Fruit fly (Drosophila melanogaster) whole organism, prepupa: ENCODE measurements around the gene ppk14.
A peak's percentile ranks its signal among the peaks of the same experiment; 100 is the strongest.

Source experiments
- CG10631 ChIP-seq: fragments of 200-800 bp; sonication (Bioruptor generic); optimal IDR thresholded peaks from 2 replicates; lab custom pipeline; 2016; ENCODE audit warnings: missing biosample characterization, missing genetic modification characterization
- CG11294 ChIP-seq: fragments of 200-800 bp; sonication (Bioruptor generic); IDR thresholded peaks from 2 replicates; pipeline ENCODE4 v1.3.6; 2022; ENCODE audit warnings: missing biosample characterization, missing genetic modification characterization
- CG11762 ChIP-seq: fragments of 200-800 bp; sonication (Bioruptor generic); optimal IDR thresholded peaks from 3 replicates; lab custom pipeline; 2016; ENCODE audit warnings: missing biosample characterization, missing genetic modification characterization; ENCODE audit not compliant: insufficient read depth
- CG1621 ChIP-seq: fragments of 200-800 bp; sonication (Bioruptor generic); optimal IDR thresholded peaks from 3 replicates; lab custom pipeline; 2018; ENCODE audit warnings: missing biosample characterization, mild to moderate bottlenecking, missing genetic modification characterization
- CG16779 ChIP-seq: fragments of 200-800 bp; sonication (Bioruptor generic); optimal IDR thresholded peaks from 3 replicates; lab custom pipeline; 2017; ENCODE audit warnings: missing biosample characterization, mild to moderate bottlenecking, missing genetic modification characterization
- CG3032 ChIP-seq: fragments of 200-800 bp; optimal IDR thresholded peaks from 2 replicates; lab custom pipeline; 2019; ENCODE audit warnings: missing biosample characterization, mild to moderate bottlenecking, missing genetic modification characterization, moderate library complexity
- CG32006 ChIP-seq: fragments of 200-800 bp; sonication (Bioruptor generic); optimal IDR thresholded peaks from 3 replicates; lab custom pipeline; 2017; ENCODE audit warnings: missing biosample characterization, mild to moderate bottlenecking, missing genetic modification characterization
- CG3919 ChIP-seq: fragments of 200-800 bp; sonication (Bioruptor generic); optimal IDR thresholded peaks from 3 replicates; lab custom pipeline; 2016; ENCODE audit warnings: missing biosample characterization, missing genetic modification characterization
- CG4318 ChIP-seq: fragments of 200-800 bp; sonication (Bioruptor generic); optimal IDR thresholded peaks from 3 replicates; lab custom pipeline; 2017; ENCODE audit warnings: missing biosample characterization, mild to moderate bottlenecking, missing genetic modification characterization
- CG6163 ChIP-seq: fragments of 200-800 bp; sonication (Bioruptor generic); IDR thresholded peaks from 3 replicates; pipeline ENCODE4 v1.3.6; 2022; ENCODE audit warnings: missing biosample characterization, missing genetic modification characterization
- CG6276 ChIP-seq: fragments of 200-800 bp; sonication (Bioruptor generic); optimal IDR thresholded peaks from 2 replicates; lab custom pipeline; 2017; ENCODE audit warnings: missing biosample characterization, mild to moderate bottlenecking, missing genetic modification characterization
- CG6808 ChIP-seq: fragments of 200-800 bp; sonication (Bioruptor generic); optimal IDR thresholded peaks from 3 replicates; lab custom pipeline; 2017; ENCODE audit warnings: missing biosample characterization, missing genetic modification characterization, mild to moderate bottlenecking, moderate library complexity, missing genetic modification reagents
- CG7368 ChIP-seq: fragments of 200-800 bp; sonication (Bioruptor generic); optimal IDR thresholded peaks from 3 replicates; lab custom pipeline; 2016; ENCODE audit warnings: missing biosample characterization, missing genetic modification characterization
- CG8119 ChIP-seq: fragments of 200-800 bp; sonication (Bioruptor generic); IDR thresholded peaks from 3 replicates; pipeline ENCODE4 v1.3.6; 2022; ENCODE audit warnings: missing biosample characterization, missing genetic modification characterization
- Eip78C ChIP-seq: fragments of 200-800 bp; sonication (Bioruptor generic); peaks from one replicate; lab custom pipeline; 2016; ENCODE audit warnings: missing biosample characterization, missing genetic modification characterization
- Eip93F ChIP-seq: fragments of 200-800 bp; sonication (Bioruptor generic); optimal IDR thresholded peaks from 2 replicates; lab custom pipeline; 2016; ENCODE audit warnings: missing biosample characterization, mild to moderate bottlenecking, missing genetic modification characterization
- Ets96B ChIP-seq: fragments of 200-800 bp; optimal IDR thresholded peaks from 2 replicates; lab custom pipeline; 2019; ENCODE audit warnings: missing biosample characterization, mild to moderate bottlenecking, missing genetic modification characterization, moderate library complexity
- Hr38 ChIP-seq: sonication (Bioruptor generic); optimal IDR thresholded peaks from 2 replicates; lab custom pipeline; 2016; ENCODE audit warnings: missing biosample characterization, missing genetic modification characterization
- Hr4 ChIP-seq: fragments of 200-800 bp; sonication (Bioruptor generic); optimal IDR thresholded peaks from 3 replicates; lab custom pipeline; 2016; ENCODE audit warnings: missing biosample characterization, missing genetic modification characterization
- Lpt ChIP-seq: fragments of 200-800 bp; sonication (Bioruptor generic); optimal IDR thresholded peaks from 3 replicates; lab custom pipeline; 2016; ENCODE audit warnings: missing biosample characterization, missing genetic modification characterization
- Met ChIP-seq: fragments of 200-800 bp; sonication (Bioruptor generic); optimal IDR thresholded peaks from 3 replicates; lab custom pipeline; 2016; ENCODE audit warnings: missing biosample characterization, missing genetic modification characterization
- OdsH ChIP-seq: fragments of 200-800 bp; sonication (Bioruptor generic); optimal IDR thresholded peaks from 3 replicates; lab custom pipeline; 2016; ENCODE audit warnings: missing biosample characterization, missing genetic modification characterization
- Sox14 ChIP-seq: fragments of 200-800 bp; sonication (Bioruptor generic); optimal IDR thresholded peaks from 3 replicates; lab custom pipeline; 2016; ENCODE audit warnings: missing biosample characterization, missing genetic modification characterization
- Sox15 ChIP-seq: fragments of 200-800 bp; sonication (Bioruptor generic); optimal IDR thresholded peaks from 3 replicates; lab custom pipeline; 2016; ENCODE audit warnings: missing biosample characterization, missing genetic modification characterization
- achi ChIP-seq: fragments of 200-800 bp; sonication (Bioruptor generic); optimal IDR thresholded peaks from 3 replicates; lab custom pipeline; 2016; ENCODE audit warnings: missing biosample characterization, missing genetic modification characterization
- acj6 ChIP-seq: fragments of 200-800 bp; sonication (Bioruptor generic); optimal IDR thresholded peaks from 3 replicates; lab custom pipeline; 2016; ENCODE audit warnings: missing biosample characterization, missing genetic modification characterization
- eg ChIP-seq: fragments of 200-800 bp; sonication (Bioruptor generic); IDR thresholded peaks from 3 replicates; pipeline ENCODE4 v1.3.6; 2022; ENCODE audit warnings: missing biosample characterization, missing genetic modification characterization
- esn ChIP-seq: fragments of 200-800 bp; sonication (Bioruptor generic); optimal IDR thresholded peaks from 2 replicates; lab custom pipeline; 2016; ENCODE audit warnings: missing biosample characterization, mild to moderate bottlenecking, missing genetic modification characterization, moderate library complexity
- fd59A ChIP-seq: fragments of 200-800 bp; sonication (Bioruptor generic); optimal IDR thresholded peaks from 2 replicates; lab custom pipeline; 2017; ENCODE audit warnings: missing biosample characterization, mild to moderate bottlenecking, missing genetic modification characterization, missing genetic modification reagents
- fd85E ChIP-seq: fragments of 200-800 bp; sonication (Bioruptor generic); optimal IDR thresholded peaks from 3 replicates; lab custom pipeline; 2016; ENCODE audit warnings: missing biosample characterization, missing genetic modification characterization
- fkh ChIP-seq: fragments of 200-800 bp; sonication (Bioruptor generic); optimal IDR thresholded peaks from 3 replicates; lab custom pipeline; 2017; ENCODE audit warnings: missing biosample characterization, mild to moderate bottlenecking, missing genetic modification characterization, moderate library complexity
- lz ChIP-seq: fragments of 200-800 bp; sonication (Bioruptor generic); optimal IDR thresholded peaks from 3 replicates; lab custom pipeline; 2016; ENCODE audit warnings: missing biosample characterization, missing genetic modification characterization
- pdm3 ChIP-seq: fragments of 200-800 bp; sonication (Bioruptor generic); optimal IDR thresholded peaks from 3 replicates; lab custom pipeline; 2016; ENCODE audit warnings: missing biosample characterization, missing genetic modification characterization
- salr ChIP-seq, 2 experiments: fragments of 200-800 bp; sonication (Bioruptor generic); optimal IDR thresholded peaks; 3 replicates each; lab custom pipeline; 2016 to 2018; ENCODE audit warnings: missing biosample characterization in 2 of 2, missing genetic modification characterization in 2 of 2, mild to moderate bottlenecking in 1 of 2
- spab ChIP-seq: fragments of 200-800 bp; sonication (Bioruptor generic); optimal IDR thresholded peaks from 2 replicates; lab custom pipeline; 2017; ENCODE audit warnings: missing biosample characterization, mild to moderate bottlenecking, missing genetic modification characterization, missing genetic modification reagents
- ss ChIP-seq, 2 experiments: fragments of 200-800 bp; sonication (Bioruptor generic); optimal IDR thresholded peaks; 2 replicates in 1 of 2; 3 replicates in 1 of 2; lab custom pipeline; 2017 to 2018; ENCODE audit warnings: mild to moderate bottlenecking in 2 of 2, missing biosample characterization in 2 of 2, missing genetic modification characterization in 2 of 2, moderate library complexity in 1 of 2
- svp ChIP-seq: fragments of 200-800 bp; sonication (Bioruptor generic); peaks from one replicate; lab custom pipeline; 2016; ENCODE audit warnings: missing biosample characterization, missing genetic modification characterization
- topi ChIP-seq: fragments of 200-800 bp; sonication (Bioruptor generic); optimal IDR thresholded peaks from 3 replicates; lab custom pipeline; 2016; ENCODE audit warnings: missing biosample characterization, missing genetic modification characterization
- vri ChIP-seq: fragments of 200-800 bp; sonication (Bioruptor generic); optimal IDR thresholded peaks from 3 replicates; lab custom pipeline; 2016; ENCODE audit warnings: missing biosample characterization, mild to moderate bottlenecking, missing genetic modification characterization

The ppk14 gene

DNA sequence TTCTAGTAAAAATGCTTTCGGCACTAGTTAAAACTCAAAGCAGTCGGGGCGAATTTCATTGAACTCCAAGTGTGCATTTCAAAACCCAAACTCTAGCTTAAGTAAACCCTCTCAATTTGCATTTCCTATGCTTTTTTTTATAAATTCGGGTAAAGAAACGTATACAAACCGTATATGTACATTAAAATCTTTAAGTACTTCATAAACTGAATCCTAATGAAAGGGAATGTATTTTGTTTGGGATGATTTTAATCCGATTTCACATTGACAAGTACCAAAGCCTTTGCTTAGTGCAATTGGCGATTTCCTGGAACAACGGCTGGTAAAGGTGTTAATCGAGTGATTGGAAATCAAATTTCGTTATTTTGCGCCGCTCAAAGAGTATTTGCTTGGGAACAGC is 13.5 kb upstream of the ppk14 start:
- no peak for TF ChIP-seq spab (GFP tag; lab: Kevin White, UChicago)
- peak; percentile 29 for TF ChIP-seq Eip78C (GFP tag; lab: Kevin White, UChicago)
- no peak for TF ChIP-seq CG7368 (GFP tag; lab: Kevin White, UChicago)
- no peak for TF ChIP-seq CG3919 (GFP tag; lab: Kevin White, UChicago)

DNA sequence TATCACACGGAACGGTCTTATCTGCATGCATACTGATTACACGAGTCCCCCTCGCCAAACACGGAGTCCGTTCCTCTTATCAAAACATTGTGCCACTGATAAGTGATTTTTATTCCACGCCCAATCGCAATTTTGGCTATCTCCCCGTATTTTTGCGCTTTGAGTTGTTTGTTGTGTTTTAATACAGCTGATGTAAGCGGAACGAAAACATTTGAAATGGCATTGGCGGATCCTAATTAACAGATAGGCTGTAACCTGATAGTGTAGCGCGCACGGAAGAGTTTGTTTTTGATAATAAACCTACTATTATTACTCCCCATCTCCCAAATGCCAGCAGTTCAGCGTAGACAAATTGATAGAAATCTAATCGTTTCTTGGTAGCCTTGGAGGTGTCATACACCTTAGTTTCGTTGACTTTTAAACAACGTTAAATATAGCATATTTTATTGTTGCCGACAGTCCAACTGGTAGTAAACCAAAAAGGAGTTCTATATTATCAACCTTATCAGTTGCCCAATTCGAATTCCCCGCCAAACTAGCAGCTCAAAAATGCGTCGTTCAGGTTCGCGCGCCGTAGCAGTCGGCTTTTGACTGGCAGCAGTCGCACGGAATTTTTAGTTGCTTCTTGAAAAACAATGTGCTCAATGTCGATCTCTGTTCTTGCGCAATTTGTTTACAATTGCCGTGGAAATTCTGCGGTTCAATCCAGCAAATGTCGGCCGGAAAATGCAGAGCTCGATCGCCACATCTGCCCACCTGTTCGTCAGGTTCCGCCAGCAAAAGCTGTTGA is 11.5 kb upstream of the ppk14 start:
- TF ChIP-seq spab (GFP tag; lab: Kevin White, UChicago) (no peak), Sox14 (GFP tag; lab: Kevin White, UChicago) (peak; percentile 9), svp (GFP tag; lab: Kevin White, UChicago) (peak; percentile 75), CG1621 (tag; lab: Kevin White, UChicago) (peak; percentile 51), vri (GFP tag; lab: Kevin White, UChicago) (peak; percentile 91), Eip93F (peak; percentile 55), Ets96B (tag; lab: Kevin White, UChicago) (no peak), fkh (GFP tag; lab: Kevin White, UChicago) (peak; percentile 30)
- TF ChIP-seq, all 60 proteins: peak for 6

DNA sequence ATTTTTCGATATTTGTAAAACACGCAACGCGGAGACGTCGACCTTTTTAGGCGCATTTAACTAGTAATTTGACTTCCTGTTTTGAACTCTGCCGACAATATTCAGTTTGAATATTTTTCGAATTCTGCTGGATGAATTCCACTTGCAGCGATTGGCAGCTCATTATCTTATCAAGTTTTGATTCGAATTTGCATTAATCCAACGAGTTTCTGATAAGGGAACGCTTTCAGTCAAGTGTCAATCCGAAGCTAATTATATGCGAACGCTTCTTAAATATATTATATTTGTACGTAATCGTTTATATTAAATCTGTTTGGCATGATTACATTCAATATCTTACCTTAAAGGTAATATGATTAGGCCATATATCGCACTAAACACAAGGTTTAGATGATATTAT is 6.4 kb upstream of the ppk14 start, which contains the start of gene CG9497:
TSS of gene CG9497 (minus strand) at position 101 of the 400 bp plus-strand sequence.
- TF ChIP-seq svp (GFP tag; lab: Kevin White, UChicago) (peak; percentile 87), CG6808 (no peak)

DNA sequence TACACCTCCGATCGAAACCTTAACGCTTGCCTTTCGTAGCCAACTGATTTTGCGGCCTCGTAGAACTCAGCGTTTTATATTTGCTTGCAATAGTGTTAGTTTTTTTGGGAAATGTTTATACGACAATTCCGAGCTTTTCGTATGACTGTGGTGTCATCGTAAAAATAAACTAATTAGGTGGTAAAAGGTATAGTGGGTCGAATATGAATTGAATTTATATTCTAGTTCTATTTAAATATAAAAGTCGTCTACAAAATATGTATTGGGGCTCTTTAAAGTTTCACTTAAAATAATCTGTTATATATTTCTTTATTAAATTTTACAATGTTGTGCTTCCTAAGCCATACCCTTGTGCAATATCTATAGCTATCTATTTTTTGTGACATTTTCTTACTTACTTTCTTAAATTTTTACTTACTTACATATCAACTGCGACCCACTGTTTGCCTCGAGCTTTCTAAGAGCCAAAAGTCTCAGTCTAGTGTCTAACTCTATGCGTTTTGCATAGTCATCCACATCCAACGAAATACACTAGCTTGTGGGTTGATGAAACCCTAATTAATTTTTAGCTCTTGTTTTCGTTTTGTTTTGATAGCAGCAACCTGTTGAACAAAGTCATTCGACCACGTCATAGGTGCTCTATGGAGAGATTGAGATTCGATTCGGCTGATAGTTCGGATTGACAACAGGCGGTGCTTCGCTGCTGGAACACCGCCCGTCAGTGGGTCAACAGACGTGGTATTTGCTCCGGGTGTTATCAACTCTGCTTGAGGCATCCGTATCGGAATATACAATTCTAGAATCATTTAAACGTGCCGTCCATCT is 3.6 kb upstream of the ppk14 start, which contains the start of gene CG9498:
TSS of gene CG9498 (minus strand) at position 51 of the 825 bp plus-strand sequence.
- no peak for TF ChIP-seq ss (GFP tag; optimal IDR thresholded peaks at IDR 0.05; lab: Kevin White, UChicago)
- TF ChIP-seq eg (GFP tag; lab: Robert Waterston, UW), result peak; percentile 10; the same call in 1 of the 3 replicates
- TF ChIP-seq fkh (GFP tag; lab: Kevin White, UChicago), result peak; percentile 32

DNA sequence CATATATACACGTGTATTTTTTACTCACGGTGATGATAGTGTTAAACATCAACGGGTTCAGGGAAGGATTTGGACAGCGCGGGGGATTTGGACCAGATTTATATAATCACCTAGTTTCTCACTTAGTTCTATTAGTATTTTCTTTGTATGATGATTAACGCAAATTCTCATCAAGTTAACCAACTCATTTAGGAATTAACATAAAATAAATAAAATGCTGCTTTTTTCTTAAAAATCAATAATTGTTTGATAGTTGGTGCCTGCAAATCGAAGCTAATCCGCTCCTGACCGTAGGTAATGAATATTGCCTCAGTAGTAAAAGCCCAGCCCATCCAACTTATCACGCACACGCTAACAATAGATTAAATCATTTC is 3.0 kb upstream of the ppk14 start:
- no peak for TF ChIP-seq CG16779
- TF ChIP-seq CG4318 (GFP tag; lab: Kevin White, UChicago), result no peak
- TF ChIP-seq CG8119 (GFP tag; lab: Robert Waterston, UW), result no peak
- no peak for TF ChIP-seq Met (GFP tag; lab: Kevin White, UChicago)
- TF ChIP-seq Sox14 (GFP tag; lab: Kevin White, UChicago), result no peak
- no peak for TF ChIP-seq CG32006
- peak; percentile 62 for TF ChIP-seq svp (GFP tag; lab: Kevin White, UChicago)
- TF ChIP-seq pdm3 (GFP tag; lab: Kevin White, UChicago), result no peak
- no peak for TF ChIP-seq CG11762 (GFP tag; lab: Kevin White, UChicago)
- TF ChIP-seq OdsH (GFP tag; lab: Kevin White, UChicago), result peak; percentile 14
- no peak for TF ChIP-seq esn (GFP tag; lab: Kevin White, UChicago)
- TF ChIP-seq Sox15 (GFP tag; lab: Kevin White, UChicago), result no peak
- TF ChIP-seq CG10631 (GFP tag; lab: Kevin White, UChicago), result peak; percentile 3
- TF ChIP-seq CG3032, result no peak
- TF ChIP-seq CG6808, result no peak
- TF ChIP-seq Hr4 (GFP tag; lab: Kevin White, UChicago), result peak; percentile 62
- TF ChIP-seq acj6 (GFP tag; lab: Kevin White, UChicago), result no peak
- TF ChIP-seq CG6163 (GFP tag; lab: Robert Waterston, UW), result no peak
- TF ChIP-seq CG1621 (tag; lab: Kevin White, UChicago), result no peak
- TF ChIP-seq fd85E (GFP tag; lab: Kevin White, UChicago), result no peak
- TF ChIP-seq lz, result no peak
- peak; percentile 63; the same call in 2 of the 3 replicates for TF ChIP-seq eg (GFP tag; lab: Robert Waterston, UW)
- TF ChIP-seq Hr38, result no peak
- no peak for TF ChIP-seq vri (GFP tag; lab: Kevin White, UChicago)
- TF ChIP-seq salr (GFP tag; optimal IDR thresholded peaks at IDR 0.05; lab: Kevin White, UChicago), result no peak
- no peak for TF ChIP-seq CG11294 (GFP tag; lab: Robert Waterston, UW)
- no peak for TF ChIP-seq Lpt (GFP tag; lab: Kevin White, UChicago)
- no peak for TF ChIP-seq fd59A (GFP tag; lab: Kevin White, UChicago)
- TF ChIP-seq topi (GFP tag; lab: Kevin White, UChicago), result no peak
- no peak for TF ChIP-seq achi (GFP tag; lab: Kevin White, UChicago)
- TF ChIP-seq CG6276 (GFP tag; lab: Kevin White, UChicago), result no peak
